Worm (Caenorhabditis elegans) whole organism, L3 larva: Measurements from ENCODE around the gene C33F10.8.

Experiments used
- elt-2 ChIP-seq: sonication (generic microtip); optimal IDR thresholded peaks from 2 replicates; lab custom pipeline; 2016; ENCODE audit warnings: missing genetic modification reagents, mild to moderate bottlenecking, missing genetic modification characterization, missing compliant biosample characterization
- nfya-1 ChIP-seq: sonication (generic microtip); optimal IDR thresholded peaks from 2 replicates; lab custom pipeline; 2017; ENCODE audit warnings: missing genetic modification characterization, mild to moderate bottlenecking, missing compliant biosample characterization, antibody characterized with exemption, moderate library complexity; ENCODE audit not compliant: insufficient read depth
- nhr-28 ChIP-seq: fragments of 150-350 bp; optimal IDR thresholded peaks from 2 replicates; lab custom pipeline; 2014; ENCODE audit warnings: missing biosample characterization, missing genetic modification characterization
- ztf-11 ChIP-seq: fragments of 150-350 bp; optimal IDR thresholded peaks from 2 replicates; lab custom pipeline; 2014; ENCODE audit warnings: missing biosample characterization, missing genetic modification characterization

DNA sequence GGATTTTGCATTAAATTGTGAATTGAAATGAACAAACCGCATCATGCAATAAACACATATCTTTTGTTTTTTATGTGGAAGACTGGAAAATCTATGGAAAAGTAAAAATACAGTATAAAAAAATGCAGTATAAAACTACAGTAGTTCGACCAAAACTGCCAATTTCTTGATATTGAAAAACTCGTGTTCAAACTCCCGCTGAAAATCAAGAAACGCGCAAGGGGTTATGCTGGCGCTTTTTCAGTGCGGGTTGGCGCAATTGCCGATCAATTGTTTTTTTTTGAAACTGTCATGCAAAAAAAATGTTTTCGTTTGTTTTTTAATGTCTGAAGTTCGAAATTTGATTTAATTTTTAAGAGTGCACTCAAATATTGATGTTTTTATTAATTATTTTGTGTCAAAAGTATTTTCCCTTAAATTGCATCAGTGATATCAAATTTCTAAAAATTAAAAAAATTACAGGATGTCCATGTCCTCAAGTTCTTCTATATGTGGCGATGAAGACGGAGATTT is 26.6 kb upstream of the C33F10.8 start, which contains the start of gene dnj-9:
- TF ChIP-seq nfya-1 (tag; lab: Kevin White, UChicago) (peak; percentile 93), nhr-28 (tag; lab: Kevin White, UChicago) (no peak), elt-2 (tag; lab: Kevin White, UChicago) (peak; percentile 91), ztf-11 (tag; lab: Kevin White, UChicago) (no peak)
